Fruit fly (Drosophila melanogaster) whole organism, embryonic: ENCODE results near the gene mRpL16.

ENCODE experiments used
- BEAF-32 ChIP-seq: fragments of 200-800 bp; sonication (Bioruptor generic); optimal IDR thresholded peaks from 3 replicates; lab custom pipeline; 2017; ENCODE audit warnings: missing biosample characterization, missing genetic modification characterization, mild to moderate bottlenecking, moderate library complexity, missing genetic modification reagents
- CG10209 ChIP-seq: fragments of 200-800 bp; sonication (Bioruptor generic); optimal IDR thresholded peaks from 3 replicates; lab custom pipeline; 2017; ENCODE audit warnings: missing biosample characterization, mild to moderate bottlenecking, missing genetic modification characterization, missing genetic modification reagents
- CG10274 ChIP-seq: fragments of 200-800 bp; sonication (Bioruptor generic); optimal IDR thresholded peaks from 3 replicates; lab custom pipeline; 2017; ENCODE audit warnings: missing biosample characterization, mild to moderate bottlenecking, missing genetic modification characterization
- CG10431 ChIP-seq: fragments of 200-800 bp; sonication (Bioruptor generic); optimal IDR thresholded peaks from 3 replicates; lab custom pipeline; 2018; ENCODE audit warnings: missing biosample characterization, mild to moderate bottlenecking, missing genetic modification characterization
- CG12219 ChIP-seq: fragments of 200-800 bp; sonication (Bioruptor generic); optimal IDR thresholded peaks from 3 replicates; lab custom pipeline; 2018; ENCODE audit warnings: missing biosample characterization, mild to moderate bottlenecking, missing genetic modification characterization
- CG13624 ChIP-seq: fragments of 200-800 bp; sonication (Bioruptor generic); optimal IDR thresholded peaks from 2 replicates; lab custom pipeline; 2016; ENCODE audit warnings: missing biosample characterization, missing genetic modification characterization
- CG13894 ChIP-seq: fragments of 200-800 bp; sonication (Bioruptor generic); optimal IDR thresholded peaks from 3 replicates; lab custom pipeline; 2018; ENCODE audit warnings: missing biosample characterization, mild to moderate bottlenecking, missing genetic modification characterization, moderate library complexity
- CG17328 ChIP-seq: fragments of 200-800 bp; sonication (Bioruptor generic); IDR thresholded peaks from 2 replicates; pipeline ENCODE4 v1.3.6; 2022; ENCODE audit warnings: missing biosample characterization, missing genetic modification characterization
- CG17802 ChIP-seq: fragments of 200-800 bp; sonication (Bioruptor generic); optimal IDR thresholded peaks from 2 replicates; lab custom pipeline; 2018; ENCODE audit warnings: missing biosample characterization, mild to moderate bottlenecking, missing genetic modification characterization, moderate library complexity
- CG1832 ChIP-seq: fragments of 200-800 bp; sonication (Bioruptor generic); optimal IDR thresholded peaks from 2 replicates; lab custom pipeline; 2017; ENCODE audit warnings: missing biosample characterization, mild to moderate bottlenecking, missing genetic modification characterization, inconsistent platforms
- CG18476 ChIP-seq: fragments of 200-800 bp; sonication (Bioruptor generic); optimal IDR thresholded peaks from 2 replicates; lab custom pipeline; 2016; ENCODE audit warnings: missing biosample characterization, mild to moderate bottlenecking, missing genetic modification characterization
- CG2712 ChIP-seq: fragments of 200-800 bp; optimal IDR thresholded peaks from 3 replicates; lab custom pipeline; 2019; ENCODE audit warnings: missing biosample characterization, mild to moderate bottlenecking, missing genetic modification characterization, moderate library complexity
- CG30403 ChIP-seq: fragments of 200-800 bp; sonication (Bioruptor generic); optimal IDR thresholded peaks from 3 replicates; lab custom pipeline; 2016; ENCODE audit warnings: missing biosample characterization, missing genetic modification characterization
- CG32772 ChIP-seq: fragments of 200-800 bp; sonication (Bioruptor generic); IDR thresholded peaks from 2 replicates; pipeline ENCODE4 v1.3.6; 2022; ENCODE audit warnings: missing biosample characterization, missing genetic modification characterization
- CG34422 ChIP-seq: fragments of 200-800 bp; sonication (Bioruptor generic); IDR thresholded peaks from 3 replicates; pipeline ENCODE4 v1.3.6; 2022; ENCODE audit warnings: missing biosample characterization, missing genetic modification characterization
- CG4820 ChIP-seq: fragments of 200-800 bp; sonication (Bioruptor generic); optimal IDR thresholded peaks from 3 replicates; lab custom pipeline; 2016; ENCODE audit warnings: missing biosample characterization, missing genetic modification characterization
- CG6254 ChIP-seq: fragments of 200-800 bp; sonication (Bioruptor generic); optimal IDR thresholded peaks from 3 replicates; lab custom pipeline; 2017; ENCODE audit warnings: mild to moderate bottlenecking, missing biosample characterization, missing genetic modification reagents, missing genetic modification characterization
- CG7357 ChIP-seq: fragments of 200-800 bp; sonication (Bioruptor generic); IDR thresholded peaks from 3 replicates; pipeline ENCODE4 v1.3.6; 2022; ENCODE audit warnings: missing biosample characterization, missing genetic modification characterization
- CG7839 ChIP-seq: fragments of 200-800 bp; sonication (Bioruptor generic); optimal IDR thresholded peaks from 3 replicates; lab custom pipeline; 2018; ENCODE audit warnings: missing biosample characterization, mild to moderate bottlenecking, missing genetic modification characterization, moderate library complexity
- CG8765 ChIP-seq: fragments of 200-800 bp; sonication (Bioruptor generic); IDR thresholded peaks from 2 replicates; pipeline ENCODE4 v1.3.6; 2022; ENCODE audit warnings: missing biosample characterization, missing genetic modification characterization
- CoRest ChIP-seq: fragments of 200-800 bp; sonication (Bioruptor generic); optimal IDR thresholded peaks from 3 replicates; lab custom pipeline; 2018; ENCODE audit warnings: missing biosample characterization, mild to moderate bottlenecking, missing genetic modification characterization, moderate library complexity
- Elba2 ChIP-seq: fragments of 200-800 bp; sonication (Bioruptor generic); optimal IDR thresholded peaks from 3 replicates; lab custom pipeline; 2016; ENCODE audit warnings: missing biosample characterization, missing genetic modification characterization
- Ets65A ChIP-seq: fragments of 200-800 bp; sonication (Bioruptor generic); peaks from one replicate; lab custom pipeline; 2016; ENCODE audit warnings: missing biosample characterization, missing genetic modification characterization
- Hand ChIP-seq: fragments of 200-800 bp; sonication (Bioruptor generic); optimal IDR thresholded peaks from 2 replicates; lab custom pipeline; 2017; ENCODE audit warnings: mild to moderate bottlenecking, missing biosample characterization, missing genetic modification reagents, missing genetic modification characterization
- Hmx ChIP-seq: fragments of 200-800 bp; sonication (Bioruptor generic); optimal IDR thresholded peaks from 2 replicates; lab custom pipeline; 2016; ENCODE audit warnings: missing biosample characterization, missing genetic modification characterization
- Hsf ChIP-seq: fragments of 200-800 bp; sonication (Bioruptor generic); optimal IDR thresholded peaks from 3 replicates; lab custom pipeline; 2016; ENCODE audit warnings: missing biosample characterization, missing genetic modification characterization
- Lim3 ChIP-seq: fragments of 200-800 bp; sonication (Bioruptor generic); IDR thresholded peaks from 2 replicates; pipeline ENCODE4 v1.3.6; 2022; ENCODE audit warnings: missing biosample characterization, missing genetic modification characterization
- Lpt ChIP-seq: fragments of >200 bp; optimal IDR thresholded peaks from 2 replicates; lab custom pipeline; 2018; ENCODE audit warnings: missing biosample characterization, missing genetic modification characterization
- Nf-YC ChIP-seq: fragments of 200-800 bp; optimal IDR thresholded peaks from 3 replicates; lab custom pipeline; 2019; ENCODE audit warnings: missing biosample characterization, mild to moderate bottlenecking, missing genetic modification characterization, moderate library complexity
- NfI ChIP-seq: fragments of 200-800 bp; sonication (Bioruptor generic); optimal IDR thresholded peaks from 3 replicates; lab custom pipeline; 2018; ENCODE audit warnings: missing biosample characterization, mild to moderate bottlenecking, missing genetic modification characterization, moderate library complexity
- Ravus ChIP-seq: fragments of 200-800 bp; sonication (Bioruptor generic); IDR thresholded peaks from 2 replicates; pipeline ENCODE4 v1.3.6; 2022; ENCODE audit warnings: missing biosample characterization, missing genetic modification characterization
- Sry-δ ChIP-seq: fragments of 200-800 bp; sonication (Bioruptor generic); optimal IDR thresholded peaks from 2 replicates; lab custom pipeline; 2016; ENCODE audit warnings: missing biosample characterization, missing genetic modification characterization
- TFAM ChIP-seq: fragments of 200-800 bp; sonication (Bioruptor generic); optimal IDR thresholded peaks from 2 replicates; lab custom pipeline; 2017; ENCODE audit warnings: missing biosample characterization, missing genetic modification characterization, inconsistent platforms
- Usf ChIP-seq: fragments of 200-800 bp; sonication (Bioruptor generic); optimal IDR thresholded peaks from 2 replicates; lab custom pipeline; 2017; ENCODE audit warnings: missing genotype, missing biosample characterization, missing genetic modification characterization
- al ChIP-seq: fragments of 200-800 bp; sonication (Bioruptor generic); IDR thresholded peaks from 2 replicates; pipeline ENCODE4 v1.3.6; 2022; ENCODE audit warnings: missing biosample characterization, missing genetic modification characterization
- br ChIP-seq: fragments of >200 bp; optimal IDR thresholded peaks from 2 replicates; lab custom pipeline; 2017
- cg ChIP-seq: fragments of 200-800 bp; sonication (Bioruptor generic); optimal IDR thresholded peaks from 3 replicates; lab custom pipeline; 2019; ENCODE audit warnings: missing biosample characterization, mild to moderate bottlenecking, missing genetic modification characterization, moderate library complexity
- dpn ChIP-seq, 2 experiments: fragments of 200-800 bp; sonication (Bioruptor generic); optimal IDR thresholded peaks; 3 replicates each; lab custom pipeline; 2016; ENCODE audit warnings: missing biosample characterization in 2 of 2, missing genetic modification characterization in 2 of 2
- emc ChIP-seq: fragments of 200-800 bp; sonication (Bioruptor generic); optimal IDR thresholded peaks from 2 replicates; lab custom pipeline; 2016; ENCODE audit warnings: missing biosample characterization, missing genetic modification characterization
- h ChIP-seq: fragments of >200 bp; optimal IDR thresholded peaks from 2 replicates; lab custom pipeline; 2017
- jumu ChIP-seq: fragments of 200-800 bp; sonication (Bioruptor generic); optimal IDR thresholded peaks from 3 replicates; lab custom pipeline; 2016; ENCODE audit warnings: missing biosample characterization, missing genetic modification characterization
- ken ChIP-seq: fragments of 200-800 bp; sonication (Bioruptor generic); IDR thresholded peaks from 3 replicates; pipeline ENCODE4 v1.3.6; 2022; ENCODE audit warnings: missing biosample characterization, missing genetic modification characterization
- nmo ChIP-seq: fragments of 200-800 bp; sonication (Bioruptor generic); optimal IDR thresholded peaks from 2 replicates; lab custom pipeline; 2018; ENCODE audit warnings: missing biosample characterization, mild to moderate bottlenecking, missing genetic modification characterization, moderate library complexity
- oc ChIP-seq: fragments of 200-800 bp; sonication (Bioruptor generic); optimal IDR thresholded peaks from 2 replicates; lab custom pipeline; 2018; ENCODE audit warnings: missing biosample characterization, mild to moderate bottlenecking, missing genetic modification characterization, moderate library complexity
- pita ChIP-seq: fragments of 200-800 bp; sonication (Bioruptor generic); optimal IDR thresholded peaks from 2 replicates; lab custom pipeline; 2017; ENCODE audit warnings: missing biosample characterization, mild to moderate bottlenecking, missing genetic modification characterization
- tin ChIP-seq: fragments of 200-800 bp; sonication (Bioruptor generic); optimal IDR thresholded peaks from 3 replicates; lab custom pipeline; 2016; ENCODE audit warnings: missing biosample characterization, missing genetic modification characterization
- trem ChIP-seq: fragments of 200-800 bp; optimal IDR thresholded peaks from 3 replicates; lab custom pipeline; 2019; ENCODE audit warnings: missing biosample characterization, mild to moderate bottlenecking, missing genetic modification characterization, moderate library complexity
- ttk ChIP-seq: fragments of 200-800 bp; sonication (Bioruptor generic); IDR thresholded peaks from 2 replicates; pipeline ENCODE4 v2.1.2; 2022; ENCODE audit warnings: missing biosample characterization, missing genetic modification characterization
- tup ChIP-seq: fragments of 200-800 bp; sonication (Bioruptor generic); optimal IDR thresholded peaks from 2 replicates; lab custom pipeline; 2016; ENCODE audit warnings: missing biosample characterization, mild to moderate bottlenecking, missing genetic modification characterization, moderate library complexity
- vfl ChIP-seq: fragments of 200-800 bp; sonication (Bioruptor generic); optimal IDR thresholded peaks from 2 replicates; lab custom pipeline; 2016; ENCODE audit warnings: missing biosample characterization, missing genetic modification characterization
- zen2 ChIP-seq: fragments of 200-800 bp; sonication (Bioruptor generic); IDR thresholded peaks from 3 replicates; pipeline ENCODE4 v1.3.6; 2022; ENCODE audit warnings: missing biosample characterization, missing genetic modification characterization; ENCODE audit not compliant: partially characterized antibody

The mRpL16 gene

dm6 chrX:1873515-1874126 lies 16.4 kb upstream of the mRpL16 start, which contains the start of the genes Pgam5 and Vps26 (continued):
- TF ChIP-seq Ravus (no peak), CG17802 (tag; lab: Kevin White, UChicago) (no peak), vfl (GFP tag; lab: Kevin White, UChicago) (no peak), Hmx (GFP tag; lab: Kevin White, UChicago) (no peak), CG8765 (GFP tag; lab: Robert Waterston, UW) (no peak), cg (peak; percentile 66), Nf-YC (tag; lab: Kevin White, UChicago) (peak; percentile 12), CG1832 (GFP tag; lab: Kevin White, UChicago) (no peak), al (GFP tag; lab: Robert Waterston, UW) (no peak), Sry-δ (GFP tag; lab: Kevin White, UChicago) (peak; percentile 38), CG18476 (no peak), zen2 (GFP tag; lab: Robert Waterston, UW) (no peak), CG30403 (GFP tag; lab: Kevin White, UChicago) (no peak), CG13894 (tag; lab: Kevin White, UChicago) (no peak), Elba2 (peak; percentile 83), Usf (GFP tag; lab: Kevin White, UChicago) (no peak), CG7839 (no peak), trem (tag; lab: Kevin White, UChicago) (peak; percentile 60), Ets65A (GFP tag; lab: Kevin White, UChicago) (no peak), NfI (GFP tag; lab: Kevin White, UChicago) (no peak), CG7357 (no peak), oc (tag; lab: Kevin White, UChicago) (no peak), CG6254 (GFP tag; lab: Kevin White, UChicago) (no peak), CG13624 (GFP tag; lab: Kevin White, UChicago) (peak; percentile 21), BEAF-32 (peak; percentile 51), CG32772 (0 out of 2 replicates have a peak, but pooled peaks have one; percentile 28), CG17328 (no peak)

DNA sequence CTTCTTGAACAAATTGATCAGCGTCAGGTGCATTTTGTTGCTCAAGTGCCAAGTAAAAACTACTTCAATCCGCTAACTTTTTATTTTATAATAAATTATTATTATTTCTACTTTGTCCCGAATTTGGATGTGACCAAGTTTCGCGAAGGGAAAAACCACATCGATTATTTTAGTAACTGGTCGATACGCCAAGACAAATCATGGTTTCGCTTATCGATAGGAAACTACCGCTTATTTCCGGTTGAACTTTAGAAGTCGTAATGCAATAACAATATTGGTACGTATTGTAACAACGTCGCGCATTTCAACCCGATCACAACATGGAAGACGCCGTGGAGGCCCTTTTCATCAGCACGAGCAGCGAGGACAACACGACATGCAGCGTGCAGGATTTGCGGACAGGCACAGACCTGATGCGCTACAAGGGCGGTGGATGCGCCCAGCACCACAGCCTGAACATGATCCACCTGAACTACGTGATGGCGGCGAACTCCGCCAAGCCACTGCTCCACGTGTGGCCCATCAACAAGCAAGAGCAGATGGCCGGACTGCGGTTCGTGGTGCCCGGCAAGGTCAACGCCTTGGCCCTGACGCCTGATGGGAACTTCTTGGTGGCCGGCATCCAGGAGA lies 12.8 kb upstream of the mRpL16 start, which contains the start of the genes CG14817 and CG14805:
CG14817 (minus strand) TSS at position 164 of the 630 bp plus-strand sequence.
CG14805 (plus strand) TSS at position 211 of the 630 bp plus-strand sequence.
- 0 out of 3 replicates have a peak, but pooled peaks have one; percentile 40 for TF ChIP-seq ken (GFP tag; lab: Robert Waterston, UW)
- TF ChIP-seq h (lab: Kevin White, UChicago) = no peak
- TF ChIP-seq Lim3 = no peak
- TF ChIP-seq tup (GFP tag; lab: Kevin White, UChicago) = no peak
- peak; percentile 24 for TF ChIP-seq tin (GFP tag; lab: Kevin White, UChicago)
- TF ChIP-seq CG34422 (GFP tag; lab: Robert Waterston, UW) = peak; percentile 58; the same call in 1 of the 3 replicates
- peak; percentile 6 for TF ChIP-seq TFAM (GFP tag; lab: Kevin White, UChicago)
- no peak for TF ChIP-seq pita (GFP tag; lab: Kevin White, UChicago)
- peak; percentile 81 for TF ChIP-seq CG10431 (GFP tag; lab: Kevin White, UChicago)
- TF ChIP-seq ttk (GFP tag; lab: Robert Waterston, UW) = no peak
- peak; percentile 11 to 26 for TF ChIP-seq dpn (GFP tag; optimal IDR thresholded peaks at IDR 0.05; lab: Kevin White, UChicago)
- TF ChIP-seq Hsf (GFP tag; lab: Kevin White, UChicago) = peak; percentile 40
- peak; percentile 54 for TF ChIP-seq CG10274 (GFP tag; lab: Kevin White, UChicago)
- TF ChIP-seq emc (GFP tag; lab: Kevin White, UChicago) = no peak
- peak; percentile 43 for TF ChIP-seq CoRest
- peak; percentile 79 for TF ChIP-seq CG12219 (GFP tag; lab: Kevin White, UChicago)
- no peak for TF ChIP-seq br
- peak; percentile 72 for TF ChIP-seq CG10209 (GFP tag; lab: Kevin White, UChicago)
- peak; percentile 68 for TF ChIP-seq Hand (GFP tag; lab: Kevin White, UChicago)
- no peak for TF ChIP-seq jumu (GFP tag; lab: Kevin White, UChicago)
- TF ChIP-seq nmo (GFP tag; lab: Kevin White, UChicago) = peak; percentile 53
- no peak for TF ChIP-seq CG4820 (GFP tag; lab: Kevin White, UChicago)
- peak; percentile 64 for TF ChIP-seq CG2712 (tag; lab: Kevin White, UChicago)
- TF ChIP-seq Lpt (GFP tag; lab: Kevin White, UChicago) = no peak
